Fruit fly (Drosophila melanogaster): ENCODE data around the gene ssp3.
A peak's percentile ranks its signal among the peaks of the same experiment; 100 is the strongest.

The ssp3 gene

dm6 chr2L:18881014-18881660 lies 62.6 kb downstream of the ssp3 start, which contains the start of gene tup:
Gene tup, minus strand, starts transcription at chr2L:18881261.
- TF ChIP-seq CG32121 (GFP tag; IDR thresholded peaks at IDR 0.05) (peak; percentile 33; the same call in 1 of the 2 replicates), CG13204 (GFP tag; optimal IDR thresholded peaks at IDR 0.05) (peak; percentile 51), EcR (GFP tag; optimal IDR thresholded peaks at IDR 0.05) (peak; percentile 70), Pif1A (GFP tag; optimal IDR thresholded peaks at IDR 0.05) (peak; percentile 16), CG15710 (tag; optimal IDR thresholded peaks at IDR 0.05) (no peak), gl (tag; optimal IDR thresholded peaks at IDR 0.05) (no peak), CG17806 (tag; optimal IDR thresholded peaks at IDR 0.05) (no peak), CG8301 (tag; optimal IDR thresholded peaks at IDR 0.05) (no peak), CG4496 (GFP tag; IDR thresholded peaks at IDR 0.05) (peak; percentile 67; the same call in 2 of the 3 replicates), rn (GFP tag; IDR thresholded peaks at IDR 0.05) (no peak), D1 (tag; optimal IDR thresholded peaks at IDR 0.05) (peak; percentile 7), fd96Ca (GFP tag; IDR thresholded peaks at IDR 0.05) (peak; percentile 28; the same call in 1 of the 3 replicates)

- TF ChIP-seq fd96Ca (GFP tag; IDR thresholded peaks at IDR 0.05): no peak
- TF ChIP-seq CG17806 (tag; optimal IDR thresholded peaks at IDR 0.05): no peak
Measured at dm6 chr2L:18878439-18878838, 65.3 kb downstream of the ssp3 start.

dm6 chr2L:18875213-18875612 lies 68.5 kb downstream of the ssp3 start:
- TF ChIP-seq Snoo (tag; optimal IDR thresholded peaks at IDR 0.05) (no peak), CG17806 (tag; optimal IDR thresholded peaks at IDR 0.05) (no peak)

- TF ChIP-seq CG14655 (GFP tag; optimal IDR thresholded peaks at IDR 0.05) (no peak), CG34367 (tag; optimal IDR thresholded peaks at IDR 0.05) (peak; percentile 2), Pif1A (GFP tag; optimal IDR thresholded peaks at IDR 0.05) (no peak)
Measured at dm6 chr2L:18871822-18872221, 71.9 kb downstream of the ssp3 start.

DNA sequence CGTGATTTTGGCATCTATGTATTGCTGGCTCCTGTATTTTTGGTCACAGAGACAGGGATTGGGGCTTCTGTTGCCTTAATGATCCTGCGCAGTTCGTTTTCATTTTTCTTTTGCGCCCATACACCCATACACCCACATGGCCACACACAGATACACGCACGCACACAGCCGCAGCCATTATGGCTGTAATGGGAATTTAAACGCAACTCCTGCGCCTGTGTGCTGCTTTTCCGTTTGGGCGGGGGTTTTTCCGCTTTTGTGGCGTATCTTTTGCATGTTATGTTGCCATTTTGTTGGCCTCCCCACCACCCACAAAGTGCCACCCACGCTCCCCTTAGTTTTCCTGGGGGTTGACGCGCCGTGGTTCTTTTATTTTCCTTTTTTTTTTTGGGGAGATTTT lies 75.9 kb downstream of the ssp3 start:
- no peak for TF ChIP-seq Pif1B (GFP tag; optimal IDR thresholded peaks at IDR 0.05)
- no peak for TF ChIP-seq CG12605 (GFP tag; IDR thresholded peaks at IDR 0.05)

DNA sequence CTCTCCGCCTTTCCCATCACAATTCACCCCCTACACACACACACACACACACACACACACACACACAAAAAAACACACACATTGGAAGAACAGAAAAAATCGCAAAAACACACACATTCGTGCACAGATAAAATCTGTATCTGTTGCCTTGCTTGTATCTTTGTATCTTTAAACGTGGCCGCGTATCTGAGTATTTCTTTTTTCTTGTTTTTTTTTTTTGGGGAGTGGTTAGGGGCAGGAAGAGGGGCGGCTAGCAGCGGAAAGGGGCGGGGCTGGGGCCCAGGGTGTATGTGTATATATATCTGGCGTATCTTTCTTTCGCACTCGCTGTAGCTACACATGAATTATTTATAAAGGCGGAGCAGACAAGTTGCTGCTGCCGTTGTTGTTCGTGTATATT lies 77.2 kb downstream of the ssp3 start:
- no peak for TF ChIP-seq CG8159 (tag; optimal IDR thresholded peaks at IDR 0.05)
- no peak for TF ChIP-seq CG10348 (GFP tag; IDR thresholded peaks at IDR 0.05)
- peak; percentile 3 for TF ChIP-seq gl (tag; optimal IDR thresholded peaks at IDR 0.05)
- peak; percentile 20 for TF ChIP-seq Snoo (tag; optimal IDR thresholded peaks at IDR 0.05)
- peak; percentile 33; the same call in 1 of the 3 replicates for TF ChIP-seq CG4496 (GFP tag; IDR thresholded peaks at IDR 0.05)
- TF ChIP-seq Ets98B (GFP tag; IDR thresholded peaks at IDR 0.05): 0 out of 2 replicates have a peak, but pooled peaks have one; percentile 11
- peak; percentile 15 for TF ChIP-seq CG34367 (tag; optimal IDR thresholded peaks at IDR 0.05)
- no peak for TF ChIP-seq CG17806 (tag; optimal IDR thresholded peaks at IDR 0.05)
- TF ChIP-seq Pif1B (GFP tag; optimal IDR thresholded peaks at IDR 0.05): no peak
- TF ChIP-seq rn (GFP tag; IDR thresholded peaks at IDR 0.05): no peak
- no peak for TF ChIP-seq CG13204 (GFP tag; optimal IDR thresholded peaks at IDR 0.05)
